Fruit fly (Drosophila melanogaster) whole organism, adult: ENCODE data around the gene CG14195.
A peak's percentile ranks its signal among the peaks of the same experiment; 100 is the strongest.

Experiments used
- CG11617 ChIP-seq: fragments of 200-800 bp; sonication (Bioruptor generic); optimal IDR thresholded peaks from 2 replicates; lab custom pipeline; 2017; ENCODE audit warnings: mild to moderate bottlenecking, missing biosample characterization, missing genetic modification reagents, missing genetic modification characterization
- CG12768 ChIP-seq: fragments of 200-800 bp; sonication (Bioruptor generic); optimal IDR thresholded peaks from 2 replicates; lab custom pipeline; 2017; ENCODE audit warnings: missing biosample characterization, missing genetic modification characterization, mild to moderate bottlenecking, moderate library complexity, missing genetic modification reagents
- CG14711 ChIP-seq: fragments of 200-800 bp; sonication (Bioruptor generic); optimal IDR thresholded peaks from 2 replicates; lab custom pipeline; 2018; ENCODE audit warnings: missing biosample characterization, mild to moderate bottlenecking, missing genetic modification characterization, moderate library complexity
- CG1620 ChIP-seq: fragments of 200-800 bp; sonication (Bioruptor generic); optimal IDR thresholded peaks from 2 replicates; lab custom pipeline; 2016; ENCODE audit warnings: missing biosample characterization, missing genetic modification characterization
- CG33017 ChIP-seq: fragments of 200-800 bp; sonication (Bioruptor generic); optimal IDR thresholded peaks from 2 replicates; lab custom pipeline; 2018; ENCODE audit warnings: missing biosample characterization, mild to moderate bottlenecking, missing genetic modification characterization, moderate library complexity
- CG5204 ChIP-seq: fragments of 200-800 bp; sonication (Bioruptor generic); optimal IDR thresholded peaks from 2 replicates; lab custom pipeline; 2016; ENCODE audit warnings: missing biosample characterization, missing genetic modification characterization
- CG7045 ChIP-seq: fragments of 200-800 bp; sonication (Bioruptor generic); optimal IDR thresholded peaks from 2 replicates; lab custom pipeline; 2017; ENCODE audit warnings: missing biosample characterization, mild to moderate bottlenecking, missing genetic modification characterization
- CG7101 ChIP-seq: fragments of 200-800 bp; sonication (Bioruptor generic); optimal IDR thresholded peaks from 2 replicates; lab custom pipeline; 2018; ENCODE audit warnings: missing biosample characterization, mild to moderate bottlenecking, missing genetic modification characterization, moderate library complexity
- Clk ChIP-seq: fragments of 200-800 bp; sonication (Bioruptor generic); optimal IDR thresholded peaks from 2 replicates; lab custom pipeline; 2017; ENCODE audit warnings: missing biosample characterization, missing genetic modification characterization
- Crg-1 ChIP-seq: fragments of 200-800 bp; sonication (Bioruptor generic); optimal IDR thresholded peaks from 2 replicates; lab custom pipeline; 2016; ENCODE audit warnings: missing biosample characterization, missing genetic modification characterization
- Hr96 ChIP-seq: fragments of 200-800 bp; sonication (Bioruptor generic); optimal IDR thresholded peaks from 2 replicates; lab custom pipeline; 2016; ENCODE audit warnings: missing biosample characterization, missing genetic modification characterization
- Mnt ChIP-seq: fragments of 200-800 bp; sonication (Bioruptor generic); optimal IDR thresholded peaks from 2 replicates; lab custom pipeline; 2016; ENCODE audit warnings: missing biosample characterization, mild to moderate bottlenecking, missing genetic modification characterization
- bab1 ChIP-seq: fragments of 200-800 bp; sonication (Bioruptor generic); optimal IDR thresholded peaks from 3 replicates; lab custom pipeline; 2019; ENCODE audit warnings: missing biosample characterization, mild to moderate bottlenecking, missing genetic modification characterization, moderate library complexity
- cic ChIP-seq: fragments of 200-800 bp; sonication (Bioruptor generic); optimal IDR thresholded peaks from 2 replicates; lab custom pipeline; 2017; ENCODE audit warnings: missing biosample characterization, mild to moderate bottlenecking, missing genetic modification characterization, moderate library complexity
- cnc ChIP-seq, 2 experiments: fragments of >200 bp; optimal IDR thresholded peaks; 2 replicates each; lab custom pipeline; 2017
- kay ChIP-seq: fragments of 200-800 bp; sonication (Bioruptor generic); peaks from one replicate; lab custom pipeline; 2016; ENCODE audit warnings: missing biosample characterization, missing genetic modification characterization, borderline replicate concordance
- ovo ChIP-seq: fragments of 200-800 bp; sonication (Bioruptor generic); optimal IDR thresholded peaks from 2 replicates; lab custom pipeline; 2016; ENCODE audit warnings: missing biosample characterization, missing genetic modification characterization
- pad ChIP-seq: fragments of 200-800 bp; sonication (Bioruptor generic); optimal IDR thresholded peaks from 3 replicates; lab custom pipeline; 2017; ENCODE audit warnings: missing biosample characterization, missing genetic modification characterization, mild to moderate bottlenecking, moderate library complexity, missing genetic modification reagents
- tj ChIP-seq: fragments of 200-800 bp; sonication (Bioruptor generic); optimal IDR thresholded peaks from 3 replicates; lab custom pipeline; 2017; ENCODE audit warnings: missing biosample characterization, mild to moderate bottlenecking, missing genetic modification characterization, moderate library complexity
- toe ChIP-seq: fragments of 200-800 bp; sonication (Bioruptor generic); optimal IDR thresholded peaks from 2 replicates; lab custom pipeline; 2016; ENCODE audit warnings: missing biosample characterization, missing genetic modification characterization

The CG14195 gene

dm6 chrX:19170791-19171190 lies 41.1 kb downstream of the CG14195 start, which contains the start of gene Inx5:
Gene Inx5, minus strand, starts transcription at chrX:19170883.
- TF ChIP-seq pad (no peak), CG1620 (GFP tag; lab: Kevin White, UChicago) (no peak), CG7045 (GFP tag; lab: Kevin White, UChicago) (no peak), CG33017 (tag; lab: Kevin White, UChicago) (no peak), CG5204 (GFP tag; lab: Kevin White, UChicago) (no peak), cnc (optimal IDR thresholded peaks at IDR 0.05; lab: Kevin White, UChicago) (no peak), tj (GFP tag; lab: Kevin White, UChicago) (no peak), CG12768 (GFP tag; lab: Kevin White, UChicago) (no peak), ovo (GFP tag; lab: Kevin White, UChicago) (no peak), kay (GFP tag; lab: Kevin White, UChicago) (no peak), CG7101 (no peak), Mnt (GFP tag; lab: Kevin White, UChicago) (no peak), CG11617 (GFP tag; lab: Kevin White, UChicago) (no peak), bab1 (GFP tag; lab: Kevin White, UChicago) (no peak), cic (no peak)

DNA sequence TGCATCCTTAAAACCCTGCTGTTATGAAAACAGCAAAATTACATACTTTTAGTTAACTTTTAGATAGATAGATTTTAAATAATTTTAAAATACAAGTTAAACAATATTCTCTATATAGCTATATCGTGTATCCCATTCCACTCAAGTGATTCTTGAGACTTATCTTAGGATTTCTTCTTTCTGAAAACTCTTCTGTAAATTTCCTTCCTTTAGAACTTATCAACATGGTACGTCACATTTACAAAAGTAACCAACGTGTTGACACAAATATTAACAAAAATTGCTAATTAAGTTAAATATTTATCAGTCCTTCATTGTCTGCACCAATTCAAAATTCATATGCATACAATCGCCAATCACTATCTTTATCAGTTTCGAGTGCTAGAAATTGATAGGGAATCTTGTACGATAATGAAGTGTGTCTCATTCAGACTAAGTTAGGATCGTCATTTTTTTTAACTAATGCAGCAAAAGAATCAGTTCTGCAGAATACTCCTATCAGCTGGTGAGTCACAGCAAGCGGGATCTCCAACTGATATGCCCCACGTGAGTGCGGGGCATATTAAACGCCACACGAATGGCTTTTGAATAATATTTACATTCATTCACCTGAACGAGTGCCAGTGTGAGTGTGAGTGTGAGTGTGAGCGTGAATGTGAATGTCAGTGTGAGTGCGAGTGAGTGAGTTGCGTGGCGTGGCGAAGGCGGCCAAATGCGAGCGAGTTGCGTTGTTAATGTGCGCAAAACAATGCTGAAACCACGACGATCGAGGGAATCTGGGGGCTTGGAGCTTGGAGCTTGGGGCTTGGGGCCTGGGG lies 44.1 kb downstream of the CG14195 start:
- TF ChIP-seq ovo (GFP tag; lab: Kevin White, UChicago) (no peak), bab1 (GFP tag; lab: Kevin White, UChicago) (no peak), cic (peak; percentile 83), toe (GFP tag; lab: Kevin White, UChicago) (no peak), CG7045 (GFP tag; lab: Kevin White, UChicago) (no peak), tj (GFP tag; lab: Kevin White, UChicago) (peak; percentile 1), CG11617 (GFP tag; lab: Kevin White, UChicago) (no peak), CG1620 (GFP tag; lab: Kevin White, UChicago) (no peak), Clk (GFP tag; lab: Kevin White, UChicago) (no peak), CG14711 (no peak), pad (no peak), Mnt (GFP tag; lab: Kevin White, UChicago) (peak; percentile 73), Hr96 (no peak), CG33017 (tag; lab: Kevin White, UChicago) (no peak), CG12768 (GFP tag; lab: Kevin White, UChicago) (no peak), kay (GFP tag; lab: Kevin White, UChicago) (peak; percentile 91), Crg-1 (GFP tag; lab: Kevin White, UChicago) (no peak), CG5204 (GFP tag; lab: Kevin White, UChicago) (no peak)

dm6 chrX:19167032-19167568 lies 44.8 kb downstream of the CG14195 start, which contains the start of gene RhoGAP18B:
Gene RhoGAP18B, minus strand, starts transcription at chrX:19167082.
- no peak for TF ChIP-seq bab1 (GFP tag; lab: Kevin White, UChicago)
- TF ChIP-seq CG7101, result no peak
- TF ChIP-seq Mnt (GFP tag; lab: Kevin White, UChicago), result no peak
- no peak for TF ChIP-seq Crg-1 (GFP tag; lab: Kevin White, UChicago)
- no peak for TF ChIP-seq CG14711
- TF ChIP-seq Clk (GFP tag; lab: Kevin White, UChicago), result no peak
- no peak for TF ChIP-seq cic

DNA sequence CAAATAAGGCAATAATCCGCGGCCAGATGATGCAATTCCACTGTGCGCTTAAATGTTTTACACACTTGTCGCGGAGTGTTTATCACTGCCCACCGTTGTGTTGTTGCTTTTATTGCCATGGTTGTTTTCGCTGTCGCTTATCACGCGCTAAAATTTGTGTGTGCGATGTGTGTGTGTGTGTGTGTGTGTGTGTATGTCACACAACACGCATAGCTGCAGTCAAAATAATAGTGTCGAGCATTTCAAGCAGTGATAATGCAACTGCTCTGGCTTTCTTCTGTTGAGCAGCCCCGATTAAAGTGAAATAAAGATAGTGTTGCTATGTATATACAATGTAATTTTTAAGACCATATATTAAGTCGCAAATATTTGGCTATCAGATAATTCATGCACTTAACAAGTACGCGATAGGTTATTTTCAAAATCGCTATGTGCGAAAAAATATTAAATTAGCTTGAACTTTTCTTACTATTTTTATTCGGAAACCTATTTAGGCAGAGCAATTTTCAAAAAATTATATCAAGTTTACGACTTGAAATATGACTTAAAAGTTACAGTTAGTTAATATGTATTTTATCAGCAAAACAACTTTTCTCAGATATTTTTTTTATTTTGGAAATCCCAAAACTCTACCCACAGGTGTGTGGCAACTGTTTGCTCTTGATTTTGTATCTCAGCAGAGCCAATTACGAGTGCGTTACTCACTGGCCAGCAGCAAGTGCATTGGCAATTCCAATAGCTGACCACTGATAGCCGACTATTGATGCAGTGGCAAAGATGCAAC lies 45.5 kb downstream of the CG14195 start:
- TF ChIP-seq CG14711 (peak; percentile 18), Hr96 (peak; percentile 25), toe (GFP tag; lab: Kevin White, UChicago) (no peak), pad (peak; percentile 20), Clk (GFP tag; lab: Kevin White, UChicago) (no peak), CG5204 (GFP tag; lab: Kevin White, UChicago) (peak; percentile 50), CG11617 (GFP tag; lab: Kevin White, UChicago) (peak; percentile 6), Crg-1 (GFP tag; lab: Kevin White, UChicago) (no peak), ovo (GFP tag; lab: Kevin White, UChicago) (no peak), CG7045 (GFP tag; lab: Kevin White, UChicago) (peak; percentile 11), tj (GFP tag; lab: Kevin White, UChicago) (no peak), kay (GFP tag; lab: Kevin White, UChicago) (peak; percentile 85), CG33017 (tag; lab: Kevin White, UChicago) (no peak), bab1 (GFP tag; lab: Kevin White, UChicago) (peak; percentile 28), CG7101 (peak; percentile 41)
